Worm (Caenorhabditis elegans) whole organism, L1 larva: Measurements from ENCODE around the gene tbc-14.

Source experiments
- ces-1 ChIP-seq: fragments of 150-350 bp; optimal IDR thresholded peaks from 2 replicates; lab custom pipeline; 2014; ENCODE audit warnings: missing biosample characterization, missing genetic modification reagents, missing genetic modification characterization
- elt-3 ChIP-seq, 6 experiments: fragments of 150-350 bp in 1 of 6; sonication (generic microtip); optimal IDR thresholded peaks; 2 replicates each; lab custom pipeline; 2017 to 2018; ENCODE audit warnings: missing biosample characterization in 6 of 6, missing genetic modification characterization in 6 of 6, inconsistent platforms in 1 of 6
- fkh-4 ChIP-seq: sonication (generic microtip); optimal IDR thresholded peaks from 2 replicates; lab custom pipeline; 2016; ENCODE audit warnings: missing compliant biosample characterization, missing genetic modification characterization, borderline replicate concordance
- hlh-17 ChIP-seq: fragments of 200-800 bp; sonication (Bioruptor generic); optimal IDR thresholded peaks from 2 replicates; lab custom pipeline; 2018; ENCODE audit warnings: missing genetic modification characterization, mild to moderate bottlenecking, missing compliant biosample characterization, moderate library complexity, borderline replicate concordance
- lin-15B ChIP-seq: fragments of 150-350 bp; sonication (generic microtip); optimal IDR thresholded peaks from 3 replicates; lab custom pipeline; 2014; ENCODE audit warnings: missing biosample characterization, missing genetic modification characterization
- mdl-1 ChIP-seq, 2 experiments: fragments of 150-350 bp; optimal IDR thresholded peaks; 2 replicates each; lab custom pipeline; 2014 to 2017; ENCODE audit warnings: missing biosample characterization in 2 of 2, missing genetic modification characterization in 2 of 2, inconsistent platforms in 1 of 2
- mef-2 ChIP-seq: fragments of 150-350 bp; optimal IDR thresholded peaks from 2 replicates; lab custom pipeline; 2014; ENCODE audit warnings: missing biosample characterization, missing genetic modification characterization
- nhr-11 ChIP-seq: fragments of 150-350 bp; optimal IDR thresholded peaks from 2 replicates; lab custom pipeline; 2014; ENCODE audit warnings: missing biosample characterization, missing genetic modification characterization
- nhr-28 ChIP-seq: fragments of 150-350 bp; optimal IDR thresholded peaks from 2 replicates; lab custom pipeline; 2014; ENCODE audit warnings: missing biosample characterization, missing genetic modification characterization
- sptf-1 ChIP-seq: fragments of 150-350 bp; optimal IDR thresholded peaks from 2 replicates; lab custom pipeline; 2014; ENCODE audit warnings: missing biosample characterization, missing genetic modification characterization
- unc-62 ChIP-seq: fragments of 150-350 bp; optimal IDR thresholded peaks from 2 replicates; lab custom pipeline; 2014; ENCODE audit warnings: missing biosample characterization, missing genetic modification reagents, missing genetic modification characterization
- ztf-4 ChIP-seq: fragments of 150-350 bp; optimal IDR thresholded peaks from 2 replicates; lab custom pipeline; 2014; ENCODE audit warnings: missing biosample characterization, missing genetic modification characterization

DNA sequence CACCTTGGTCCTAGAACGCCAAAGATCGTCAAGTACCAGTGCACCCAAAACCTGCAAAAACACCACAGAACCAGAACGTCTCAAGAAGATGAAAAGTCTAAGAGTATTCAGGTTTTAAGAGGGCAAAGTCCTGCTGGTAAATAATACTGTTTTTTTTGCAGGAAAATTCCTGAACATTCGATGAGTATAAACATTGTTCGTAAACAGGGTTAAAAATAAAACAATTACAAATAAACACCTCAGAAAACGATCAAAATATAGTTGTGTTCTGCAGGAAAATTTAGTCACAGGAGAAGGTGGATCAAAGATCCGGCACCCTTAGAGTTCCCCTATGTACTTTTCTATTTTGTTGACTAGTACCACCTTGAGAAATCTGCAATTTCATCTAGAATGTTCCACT, 23.3 kb upstream of the tbc-14 start:
- TF ChIP-seq unc-62 (no peak), ces-1 (GFP tag; lab: Kevin White, UChicago) (no peak), sptf-1 (tag; lab: Kevin White, UChicago) (no peak), fkh-4 (tag; lab: Kevin White, UChicago) (no peak), elt-3 (tag; optimal IDR thresholded peaks at IDR 0.05; lab: Kevin White, UChicago) (peak in 1 of 6 experiments; percentile 8), nhr-28 (tag; lab: Kevin White, UChicago) (no peak), nhr-11 (tag; lab: Kevin White, UChicago) (no peak), ztf-4 (tag; lab: Kevin White, UChicago) (no peak), mef-2 (no peak), hlh-17 (no peak), mdl-1 (tag; optimal IDR thresholded peaks at IDR 0.05; lab: Kevin White, UChicago) (no peak), lin-15B (no peak)
